Fruit fly (Drosophila melanogaster) whole organism, embryonic: Measurements from ENCODE around the gene Lamtor5.

Source experiments
- Atf-2 ChIP-seq: fragments of 200-800 bp; sonication (Bioruptor generic); optimal IDR thresholded peaks from 2 replicates; lab custom pipeline; 2016; ENCODE audit warnings: missing biosample characterization, missing genetic modification characterization
- Awh ChIP-seq: fragments of 200-800 bp; sonication (Bioruptor generic); IDR thresholded peaks from 2 replicates; pipeline ENCODE4, ENCODE4 v1.3.6; 2022; ENCODE audit warnings: missing biosample characterization, missing genetic modification characterization
- CG10543 ChIP-seq: fragments of 200-800 bp; sonication (Bioruptor generic); optimal IDR thresholded peaks from 3 replicates; lab custom pipeline; 2017; ENCODE audit warnings: missing biosample characterization, mild to moderate bottlenecking, missing genetic modification characterization, moderate library complexity
- CG12104 ChIP-seq: fragments of 200-800 bp; sonication (Bioruptor generic); optimal IDR thresholded peaks from 3 replicates; lab custom pipeline; 2016; ENCODE audit warnings: missing biosample characterization, missing genetic modification characterization
- CG12236 ChIP-seq: fragments of 200-800 bp; sonication (Bioruptor generic); optimal IDR thresholded peaks from 2 replicates; lab custom pipeline; 2016; ENCODE audit warnings: missing biosample characterization, missing genetic modification characterization
- CG12299 ChIP-seq: fragments of 200-800 bp; sonication (Bioruptor generic); optimal IDR thresholded peaks from 2 replicates; lab custom pipeline; 2018; ENCODE audit warnings: missing biosample characterization, mild to moderate bottlenecking, missing genetic modification characterization
- CG14860 ChIP-seq: fragments of 200-800 bp; sonication (Bioruptor generic); IDR thresholded peaks from 3 replicates; pipeline ENCODE4 v1.3.6; 2022; ENCODE audit warnings: missing biosample characterization, missing genetic modification characterization; ENCODE audit not compliant: partially characterized antibody
- CG15011 ChIP-seq: fragments of 200-800 bp; sonication (Bioruptor generic); optimal IDR thresholded peaks from 3 replicates; lab custom pipeline; 2018; ENCODE audit warnings: missing biosample characterization, mild to moderate bottlenecking, missing genetic modification characterization
- CG1529 ChIP-seq: fragments of 200-800 bp; sonication (Bioruptor generic); optimal IDR thresholded peaks from 3 replicates; lab custom pipeline; 2018; ENCODE audit warnings: missing biosample characterization, missing genetic modification characterization
- CG17568 ChIP-seq: fragments of 200-800 bp; sonication (Bioruptor generic); optimal IDR thresholded peaks from 2 replicates; lab custom pipeline; 2018; ENCODE audit warnings: missing biosample characterization, mild to moderate bottlenecking, missing genetic modification characterization, moderate library complexity
- CG30020 ChIP-seq: fragments of 200-800 bp; optimal IDR thresholded peaks from 2 replicates; lab custom pipeline; 2019; ENCODE audit warnings: missing biosample characterization, mild to moderate bottlenecking, missing genetic modification characterization, moderate library complexity
- CG34224 ChIP-seq: fragments of 200-800 bp; sonication (Bioruptor generic); IDR thresholded peaks from 3 replicates; pipeline ENCODE4 v1.3.6; 2022; ENCODE audit warnings: missing biosample characterization, missing genetic modification characterization; ENCODE audit not compliant: partially characterized antibody
- CG4730 ChIP-seq: fragments of 200-800 bp; sonication (Bioruptor generic); IDR thresholded peaks from 2 replicates; pipeline ENCODE4 v1.3.6; 2022; ENCODE audit warnings: missing biosample characterization, missing genetic modification characterization
- CG6689 ChIP-seq: fragments of 200-800 bp; sonication (Bioruptor generic); IDR thresholded peaks from 2 replicates; pipeline ENCODE4 v1.3.6; 2022; ENCODE audit warnings: missing biosample characterization, missing genetic modification characterization
- CG6791 ChIP-seq: fragments of 200-800 bp; sonication (Bioruptor generic); IDR thresholded peaks from 3 replicates; pipeline ENCODE4 v1.3.6; 2022; ENCODE audit warnings: missing biosample characterization, missing genetic modification characterization; ENCODE audit not compliant: partially characterized antibody
- CG7357 ChIP-seq: fragments of 200-800 bp; sonication (Bioruptor generic); IDR thresholded peaks from 3 replicates; pipeline ENCODE4 v1.3.6; 2022; ENCODE audit warnings: missing biosample characterization, missing genetic modification characterization
- Dp ChIP-seq: fragments of 200-800 bp; sonication (Bioruptor generic); optimal IDR thresholded peaks from 2 replicates; lab custom pipeline; 2018; ENCODE audit warnings: missing biosample characterization, mild to moderate bottlenecking, missing genetic modification characterization, moderate library complexity
- Gsc ChIP-seq: fragments of 200-800 bp; sonication (Bioruptor generic); IDR thresholded peaks from 2 replicates; pipeline ENCODE4 v1.3.6; 2022; ENCODE audit warnings: missing biosample characterization, missing genetic modification characterization
- Pdp1 ChIP-seq, 2 experiments: fragments of 200-800 bp; sonication (Bioruptor generic); optimal IDR thresholded peaks; 3 replicates each; lab custom pipeline; 2016; ENCODE audit warnings: missing biosample characterization in 2 of 2, missing genetic modification characterization in 2 of 2, mild to moderate bottlenecking in 1 of 2, moderate library complexity in 1 of 2
- Rfx ChIP-seq: fragments of 200-800 bp; sonication (Bioruptor generic); IDR thresholded peaks from 2 replicates; pipeline ENCODE4 v1.3.6; 2022; ENCODE audit warnings: missing biosample characterization, missing genetic modification characterization
- Scr ChIP-seq: fragments of 200-800 bp; sonication (Bioruptor generic); IDR thresholded peaks from 2 replicates; pipeline ENCODE4 v1.3.6; 2022; ENCODE audit warnings: missing biosample characterization, missing genetic modification characterization; ENCODE audit not compliant: partially characterized antibody
- Sry-β ChIP-seq: fragments of 200-800 bp; sonication (Bioruptor generic); optimal IDR thresholded peaks from 2 replicates; lab custom pipeline; 2018; ENCODE audit warnings: missing biosample characterization, mild to moderate bottlenecking, missing genetic modification characterization, moderate library complexity
- Tbp ChIP-seq: fragments of >200 bp; optimal IDR thresholded peaks from 2 replicates; lab custom pipeline; 2018; ENCODE audit warnings: missing biosample characterization, missing genetic modification characterization
- Xbp1 ChIP-seq: fragments of 200-800 bp; sonication (Bioruptor generic); optimal IDR thresholded peaks from 3 replicates; lab custom pipeline; 2016; ENCODE audit warnings: missing biosample characterization, mild to moderate bottlenecking, missing genetic modification characterization
- abd-A ChIP-seq: fragments of 200-800 bp; sonication (Bioruptor generic); optimal IDR thresholded peaks from 3 replicates; lab custom pipeline; 2019; ENCODE audit warnings: missing biosample characterization, mild to moderate bottlenecking, missing genetic modification characterization, moderate library complexity
- ac ChIP-seq: fragments of 200-800 bp; sonication (Bioruptor generic); optimal IDR thresholded peaks from 3 replicates; lab custom pipeline; 2017; ENCODE audit warnings: missing biosample characterization, mild to moderate bottlenecking, missing genetic modification characterization
- amos ChIP-seq: fragments of 200-800 bp; sonication (Bioruptor generic); IDR thresholded peaks from 2 replicates; pipeline ENCODE4 v1.3.6; 2022; ENCODE audit warnings: missing biosample characterization, missing genetic modification characterization; ENCODE audit not compliant: partially characterized antibody
- chinmo ChIP-seq: fragments of 200-800 bp; sonication (Bioruptor generic); IDR thresholded peaks from 4 replicates; pipeline ENCODE4 v1.3.6; 2022; ENCODE audit warnings: missing biosample characterization, missing genetic modification characterization; ENCODE audit not compliant: partially characterized antibody
- crol ChIP-seq: fragments of 200-800 bp; sonication (Bioruptor generic); IDR thresholded peaks from 2 replicates; pipeline ENCODE4 v1.3.6; 2022; ENCODE audit warnings: missing biosample characterization, missing genetic modification characterization
- ewg ChIP-seq: fragments of 200-800 bp; sonication (Bioruptor generic); optimal IDR thresholded peaks from 3 replicates; lab custom pipeline; 2017; ENCODE audit warnings: mild to moderate bottlenecking, missing biosample characterization, missing genetic modification reagents, missing genetic modification characterization
- fd3F ChIP-seq: fragments of 200-800 bp; sonication (Bioruptor generic); optimal IDR thresholded peaks from 2 replicates; lab custom pipeline; 2018; ENCODE audit warnings: missing biosample characterization, mild to moderate bottlenecking, missing genetic modification characterization, moderate library complexity
- ftz-f1 ChIP-seq: fragments of 200-800 bp; sonication (Bioruptor generic); optimal IDR thresholded peaks from 2 replicates; lab custom pipeline; 2016; ENCODE audit warnings: missing biosample characterization, missing genetic modification characterization
- gem ChIP-seq: fragments of 200-800 bp; sonication (Bioruptor generic); optimal IDR thresholded peaks from 2 replicates; lab custom pipeline; 2019; ENCODE audit warnings: missing biosample characterization, mild to moderate bottlenecking, missing genetic modification characterization, moderate library complexity
- grn ChIP-seq: fragments of 200-800 bp; sonication (Bioruptor generic); optimal IDR thresholded peaks from 3 replicates; lab custom pipeline; 2017; ENCODE audit warnings: missing biosample characterization, missing genetic modification characterization
- h ChIP-seq: fragments of >200 bp; optimal IDR thresholded peaks from 2 replicates; lab custom pipeline; 2017
- ind ChIP-seq: fragments of 200-800 bp; sonication (Bioruptor generic); optimal IDR thresholded peaks from 3 replicates; lab custom pipeline; 2016; ENCODE audit warnings: missing biosample characterization, missing genetic modification characterization
- lab ChIP-seq: fragments of 200-800 bp; sonication (Bioruptor generic); optimal IDR thresholded peaks from 3 replicates; lab custom pipeline; 2017; ENCODE audit warnings: missing biosample characterization, missing genetic modification characterization, mild to moderate bottlenecking, moderate library complexity, missing genetic modification reagents
- lov ChIP-seq, 2 experiments: fragments of 200-800 bp in 1 of 2; fragments of >200 bp in 1 of 2; sonication (Bioruptor generic) in 1 of 2; IDR thresholded peaks in 1 of 2; optimal IDR thresholded peaks in 1 of 2; 2 replicates in 1 of 2; 3 replicates in 1 of 2; pipeline versions ENCODE4 v1.3.6 to Lab custom; 2017 to 2022; ENCODE audit warnings: missing biosample characterization in 1 of 2, missing genetic modification characterization in 1 of 2
- nau ChIP-seq: fragments of 200-800 bp; sonication (Bioruptor generic); optimal IDR thresholded peaks from 3 replicates; lab custom pipeline; 2017; ENCODE audit warnings: missing biosample characterization, mild to moderate bottlenecking, missing genetic modification characterization, missing genetic modification reagents
- onecut ChIP-seq: fragments of 200-800 bp; sonication (Bioruptor generic); IDR thresholded peaks from 2 replicates; pipeline ENCODE4 v1.3.6; 2022; ENCODE audit warnings: missing biosample characterization, missing genetic modification characterization
- pfk ChIP-seq: fragments of 200-800 bp; sonication (Bioruptor generic); optimal IDR thresholded peaks from 2 replicates; lab custom pipeline; 2018; ENCODE audit warnings: missing biosample characterization, mild to moderate bottlenecking, missing genetic modification characterization, moderate library complexity
- phol ChIP-seq: fragments of 200-800 bp; sonication (Bioruptor generic); optimal IDR thresholded peaks from 3 replicates; lab custom pipeline; 2018; ENCODE audit warnings: missing biosample characterization, mild to moderate bottlenecking, missing genetic modification characterization, moderate library complexity
- sc ChIP-seq, 3 experiments: fragments of >200 bp in 2 of 3; fragments of 200-800 bp in 1 of 3; sonication (Bioruptor generic) in 1 of 3; optimal IDR thresholded peaks; 2 replicates in 2 of 3; 3 replicates in 1 of 3; lab custom pipeline; 2017; ENCODE audit warnings: mild to moderate bottlenecking in 1 of 3, missing biosample characterization in 1 of 3, missing genetic modification characterization in 1 of 3, missing genetic modification reagents in 1 of 3
- sens ChIP-seq: fragments of 200-800 bp; sonication (Bioruptor generic); peaks from one replicate; lab custom pipeline; 2016; ENCODE audit warnings: missing biosample characterization, missing genetic modification characterization
- slbo ChIP-seq: fragments of 200-800 bp; sonication (Bioruptor generic); IDR thresholded peaks from 2 replicates; pipeline ENCODE4 v1.3.6; 2022; ENCODE audit warnings: missing biosample characterization, missing genetic modification characterization
- twi ChIP-seq: fragments of 200-800 bp; optimal IDR thresholded peaks from 2 replicates; lab custom pipeline; 2019; ENCODE audit warnings: missing biosample characterization, mild to moderate bottlenecking, missing genetic modification characterization, moderate library complexity
- tx ChIP-seq: fragments of 200-800 bp; sonication (Bioruptor generic); optimal IDR thresholded peaks from 2 replicates; lab custom pipeline; 2016; ENCODE audit warnings: missing biosample characterization, missing genetic modification characterization
- vfl ChIP-seq: fragments of 200-800 bp; sonication (Bioruptor generic); optimal IDR thresholded peaks from 2 replicates; lab custom pipeline; 2016; ENCODE audit warnings: missing biosample characterization, missing genetic modification characterization

Lamtor5 gene

DNA sequence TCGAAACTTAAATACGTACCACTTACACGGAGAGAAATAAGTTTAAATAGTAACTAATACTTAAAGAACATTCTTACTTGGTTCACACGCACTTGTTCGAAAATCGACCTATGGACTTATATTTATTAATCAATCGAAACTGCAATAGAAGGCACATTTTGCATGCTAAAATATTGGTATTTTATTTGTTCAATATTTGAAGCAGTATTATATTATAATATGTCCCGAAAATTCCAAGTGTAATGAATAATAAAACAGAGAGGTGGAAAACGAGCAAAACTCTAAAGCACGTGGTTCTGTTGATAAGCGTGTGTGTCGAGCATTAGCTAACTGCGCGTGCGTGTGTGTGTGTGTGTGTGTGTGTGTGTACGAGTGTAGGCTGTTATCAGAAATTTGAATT lies 8.9 kb downstream of the Lamtor5 start (continued):
- no peak; the same call in 1 of the 2 replicates for TF ChIP-seq crol (GFP tag; lab: Robert Waterston, UW)
- peak; percentile 54 for TF ChIP-seq CG1529 (GFP tag; lab: Kevin White, UChicago)
- TF ChIP-seq pfk (GFP tag; lab: Kevin White, UChicago) = peak; percentile 18
- no peak for TF ChIP-seq lov (optimal IDR thresholded peaks at IDR 0.05; lab: Kevin White, UChicago)
- TF ChIP-seq lov (GFP tag; IDR thresholded peaks at IDR 0.05; lab: Robert Waterston, UW) = no peak
- peak; percentile 6 for TF ChIP-seq Sry-β
- TF ChIP-seq Gsc (GFP tag; lab: Robert Waterston, UW) = no peak
- TF ChIP-seq onecut = peak; percentile 49; the same call in 1 of the 2 replicates
- TF ChIP-seq CG6689 (GFP tag; lab: Robert Waterston, UW) = peak; percentile 71
- peak; percentile 62 for TF ChIP-seq ftz-f1 (GFP tag; lab: Kevin White, UChicago)
- peak; percentile 89 for TF ChIP-seq Rfx (GFP tag; lab: Robert Waterston, UW)

DNA sequence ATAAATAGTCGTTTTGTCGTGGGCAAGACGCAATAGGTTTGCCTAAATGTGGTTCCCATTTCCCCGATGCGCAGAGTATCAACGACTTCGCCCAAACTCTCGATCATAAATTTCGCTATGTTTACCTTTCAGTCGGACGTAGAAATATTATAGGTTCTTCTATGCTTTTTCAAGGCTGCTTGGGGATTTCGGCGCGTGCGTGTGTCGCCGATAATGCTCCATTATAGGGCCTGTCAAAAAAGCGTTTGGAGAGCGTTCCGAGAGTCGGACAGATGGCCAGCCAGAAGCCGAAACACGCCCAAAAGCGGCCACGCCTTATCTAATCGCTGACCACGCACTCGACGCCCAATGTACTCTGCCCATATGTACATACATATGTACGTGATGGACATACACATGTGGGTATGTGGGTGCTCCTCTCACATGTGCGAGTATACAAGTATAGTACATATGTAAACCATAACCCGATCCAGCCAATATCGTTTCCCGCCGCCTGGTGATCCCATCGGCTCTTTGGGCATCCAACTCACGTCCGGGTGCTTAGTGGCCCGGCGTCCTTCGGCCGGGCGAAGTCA lies 10.1 kb downstream of the Lamtor5 start:
- TF ChIP-seq ac (GFP tag; lab: Kevin White, UChicago) (no peak), h (lab: Kevin White, UChicago) (no peak), Scr (GFP tag; lab: Robert Waterston, UW) (no peak), phol (tag; lab: Kevin White, UChicago) (no peak), nau (GFP tag; lab: Kevin White, UChicago) (no peak), Pdp1 (GFP tag; optimal IDR thresholded peaks at IDR 0.05; lab: Kevin White, UChicago) (peak in 1 of 2 experiments; percentile 14), CG4730 (GFP tag; lab: Robert Waterston, UW) (no peak), sc (optimal IDR thresholded peaks at IDR 0.05; lab: Kevin White, UChicago) (no peak), sc (GFP tag; optimal IDR thresholded peaks at IDR 0.05; lab: Kevin White, UChicago) (no peak), ewg (GFP tag; lab: Kevin White, UChicago) (no peak), Xbp1 (GFP tag; lab: Kevin White, UChicago) (no peak), CG7357 (GFP tag; lab: Robert Waterston, UW) (no peak), sens (GFP tag; lab: Kevin White, UChicago) (peak; percentile 32), CG34224 (GFP tag; lab: Robert Waterston, UW) (no peak), Dp (GFP tag; lab: Kevin White, UChicago) (no peak), fd3F (GFP tag; lab: Kevin White, UChicago) (no peak), slbo (GFP tag; lab: Robert Waterston, UW) (no peak), CG12104 (no peak), amos (GFP tag; lab: Robert Waterston, UW) (no peak), lab (peak; percentile 31), CG30020 (tag; lab: Kevin White, UChicago) (no peak), CG12299 (tag; lab: Kevin White, UChicago) (no peak), CG10543 (GFP tag; lab: Kevin White, UChicago) (peak; percentile 60), twi (tag; lab: Kevin White, UChicago) (peak; percentile 69), tx (GFP tag; lab: Kevin White, UChicago) (no peak), Tbp (no peak), CG17568 (GFP tag; lab: Kevin White, UChicago) (no peak), Awh (GFP tag; lab: Robert Waterston, UW) (no peak), abd-A (tag; lab: Kevin White, UChicago) (no peak), ind (no peak), gem (tag; lab: Kevin White, UChicago) (no peak), ftz-f1 (GFP tag; lab: Kevin White, UChicago) (peak; percentile 17), CG14860 (GFP tag; lab: Robert Waterston, UW) (no peak), CG6791 (GFP tag; lab: Robert Waterston, UW) (no peak), CG12236 (GFP tag; lab: Kevin White, UChicago) (no peak), Atf-2 (GFP tag; lab: Kevin White, UChicago) (no peak), vfl (GFP tag; lab: Kevin White, UChicago) (no peak), CG15011 (no peak), grn (GFP tag; lab: Kevin White, UChicago) (peak; percentile 39), chinmo (GFP tag; lab: Robert Waterston, UW) (no peak)
